Worm (Caenorhabditis elegans): ENCODE results near the gene B0336.13.

- no peak for TF ChIP-seq pqm-1 (tag; optimal IDR thresholded peaks at IDR 0.05)
- TF ChIP-seq mxl-3 (GFP tag; optimal IDR thresholded peaks at IDR 0.05), result no peak
- TF ChIP-seq unc-62 (GFP tag; optimal IDR thresholded peaks at IDR 0.05 in 1 of 2), result no peak
- no peak for TF ChIP-seq unc-62 (tag; optimal IDR thresholded peaks at IDR 0.05)
- no peak for TF ChIP-seq fos-1 (tag; optimal IDR thresholded peaks at IDR 0.05)
- TF ChIP-seq snpc-4 (tag; optimal IDR thresholded peaks at IDR 0.05), result no peak
- no peak for TF ChIP-seq dpl-1 (GFP tag; optimal IDR thresholded peaks at IDR 0.05)
- no peak for TF ChIP-seq T26A8.4 (GFP tag; IDR thresholded peaks at IDR 0.05)
- no peak for TF ChIP-seq lin-13 (GFP tag; optimal IDR thresholded peaks at IDR 0.05)
These were observed 16.0 kb upstream of the B0336.13 start, which contains the start of gene F54E7.9 for ce11 chrIII:5677790-5678189.
